Fruit fly (Drosophila melanogaster) whole organism, embryonic: ENCODE results near the gene CG8508.

Experiments used
- Asciz ChIP-seq: fragments of 200-800 bp; sonication (Bioruptor generic); optimal IDR thresholded peaks from 2 replicates; lab custom pipeline; 2017; ENCODE audit warnings: missing biosample characterization, mild to moderate bottlenecking, missing genetic modification characterization, missing genetic modification reagents
- Atf-2 ChIP-seq: fragments of 200-800 bp; sonication (Bioruptor generic); optimal IDR thresholded peaks from 2 replicates; lab custom pipeline; 2016; ENCODE audit warnings: missing biosample characterization, missing genetic modification characterization
- CG10209 ChIP-seq: fragments of 200-800 bp; sonication (Bioruptor generic); optimal IDR thresholded peaks from 3 replicates; lab custom pipeline; 2017; ENCODE audit warnings: missing biosample characterization, mild to moderate bottlenecking, missing genetic modification characterization, missing genetic modification reagents
- CG11398 ChIP-seq: fragments of 200-800 bp; sonication (Bioruptor generic); optimal IDR thresholded peaks from 2 replicates; lab custom pipeline; 2016; ENCODE audit warnings: missing biosample characterization, missing genetic modification characterization
- CG11696 ChIP-seq: fragments of 200-800 bp; sonication (Bioruptor generic); IDR thresholded peaks from 2 replicates; pipeline ENCODE4 v1.3.6; 2022; ENCODE audit warnings: missing biosample characterization, missing genetic modification characterization
- CG12071 ChIP-seq: fragments of 200-800 bp; sonication (Bioruptor generic); optimal IDR thresholded peaks from 3 replicates; lab custom pipeline; 2018; ENCODE audit warnings: missing biosample characterization, mild to moderate bottlenecking, missing genetic modification characterization
- CG13287 ChIP-seq: fragments of 200-800 bp; sonication (Bioruptor generic); IDR thresholded peaks from 2 replicates; pipeline ENCODE4 v1.3.6; 2022; ENCODE audit warnings: missing biosample characterization, missing genetic modification characterization; ENCODE audit not compliant: partially characterized antibody
- CG13624 ChIP-seq: fragments of 200-800 bp; sonication (Bioruptor generic); optimal IDR thresholded peaks from 2 replicates; lab custom pipeline; 2016; ENCODE audit warnings: missing biosample characterization, missing genetic modification characterization
- CG13775 ChIP-seq: fragments of 200-800 bp; sonication (Bioruptor generic); optimal IDR thresholded peaks from 3 replicates; lab custom pipeline; 2017; ENCODE audit warnings: missing biosample characterization, mild to moderate bottlenecking, missing genetic modification characterization
- CG14441 ChIP-seq: fragments of 200-800 bp; sonication (Bioruptor generic); IDR thresholded peaks from 2 replicates; pipeline ENCODE4 v1.3.6; 2022; ENCODE audit warnings: missing biosample characterization, missing genetic modification characterization
- CG1602 ChIP-seq: fragments of 200-800 bp; sonication (Bioruptor generic); optimal IDR thresholded peaks from 3 replicates; lab custom pipeline; 2016; ENCODE audit warnings: missing biosample characterization, missing genetic modification characterization
- CG18764 ChIP-seq: fragments of 200-800 bp; sonication (Bioruptor generic); optimal IDR thresholded peaks from 3 replicates; lab custom pipeline; 2016; ENCODE audit warnings: missing biosample characterization, missing genetic modification characterization
- CG2202 ChIP-seq: fragments of 200-800 bp; sonication (Bioruptor generic); optimal IDR thresholded peaks from 2 replicates; lab custom pipeline; 2018; ENCODE audit warnings: missing biosample characterization, mild to moderate bottlenecking, missing genetic modification characterization
- CG2678 ChIP-seq: fragments of 200-800 bp; sonication (Bioruptor generic); optimal IDR thresholded peaks from 3 replicates; lab custom pipeline; 2019; ENCODE audit warnings: missing biosample characterization, mild to moderate bottlenecking, missing genetic modification characterization, moderate library complexity
- CG2712 ChIP-seq: fragments of 200-800 bp; optimal IDR thresholded peaks from 3 replicates; lab custom pipeline; 2019; ENCODE audit warnings: missing biosample characterization, mild to moderate bottlenecking, missing genetic modification characterization, moderate library complexity
- CG31365 ChIP-seq: fragments of 200-800 bp; sonication (Bioruptor generic); optimal IDR thresholded peaks from 2 replicates; lab custom pipeline; 2018; ENCODE audit warnings: missing biosample characterization, mild to moderate bottlenecking, missing genetic modification characterization
- CG3847 ChIP-seq: fragments of 200-800 bp; sonication (Bioruptor generic); IDR thresholded peaks from 2 replicates; pipeline ENCODE4 v1.3.6; 2022; ENCODE audit warnings: missing biosample characterization, missing genetic modification characterization
- CG3995 ChIP-seq: fragments of 200-800 bp; sonication (Bioruptor generic); optimal IDR thresholded peaks from 3 replicates; lab custom pipeline; 2016; ENCODE audit warnings: missing biosample characterization, missing genetic modification characterization
- CG42726 ChIP-seq: fragments of 200-800 bp; sonication (Bioruptor generic); IDR thresholded peaks from 2 replicates; pipeline ENCODE4 v1.3.6; 2022; ENCODE audit warnings: missing biosample characterization, missing genetic modification characterization; ENCODE audit not compliant: partially characterized antibody
- CG6854 ChIP-seq: fragments of 200-800 bp; sonication (Bioruptor generic); optimal IDR thresholded peaks from 3 replicates; lab custom pipeline; 2017; ENCODE audit warnings: missing biosample characterization, mild to moderate bottlenecking, missing genetic modification characterization
- CG8089 ChIP-seq: fragments of 200-800 bp; sonication (Bioruptor generic); optimal IDR thresholded peaks from 3 replicates; lab custom pipeline; 2016; ENCODE audit warnings: missing biosample characterization, missing genetic modification characterization
- CG9932 ChIP-seq: fragments of 200-800 bp; sonication (Bioruptor generic); IDR thresholded peaks from 2 replicates; pipeline ENCODE4 v1.3.6; 2022; ENCODE audit warnings: missing biosample characterization, missing genetic modification characterization
- Chrac-16 ChIP-seq: fragments of 200-800 bp; sonication (Bioruptor generic); optimal IDR thresholded peaks from 3 replicates; lab custom pipeline; 2016; ENCODE audit warnings: missing biosample characterization, missing genetic modification characterization
- Dek ChIP-seq: fragments of 200-800 bp; sonication (Bioruptor generic); optimal IDR thresholded peaks from 3 replicates; lab custom pipeline; 2019; ENCODE audit warnings: missing biosample characterization, mild to moderate bottlenecking, missing genetic modification characterization, moderate library complexity
- Dll ChIP-seq: fragments of 200-800 bp; sonication (Bioruptor generic); IDR thresholded peaks from 4 replicates; pipeline ENCODE4 v1.3.6; 2022; ENCODE audit warnings: missing biosample characterization, missing genetic modification characterization; ENCODE audit not compliant: partially characterized antibody
- Doc3 ChIP-seq: fragments of 200-800 bp; sonication (Bioruptor generic); IDR thresholded peaks from 3 replicates; pipeline ENCODE4 v1.3.6; 2022; ENCODE audit warnings: missing biosample characterization, missing genetic modification characterization; ENCODE audit not compliant: partially characterized antibody
- Elba2 ChIP-seq: fragments of 200-800 bp; sonication (Bioruptor generic); optimal IDR thresholded peaks from 3 replicates; lab custom pipeline; 2016; ENCODE audit warnings: missing biosample characterization, missing genetic modification characterization
- Meics ChIP-seq: fragments of 200-800 bp; sonication (Bioruptor generic); optimal IDR thresholded peaks from 2 replicates; lab custom pipeline; 2017; ENCODE audit warnings: missing biosample characterization, mild to moderate bottlenecking, missing genetic modification characterization
- Mrtf ChIP-seq: fragments of 200-800 bp; sonication (Bioruptor generic); IDR thresholded peaks from 3 replicates; pipeline ENCODE4 v1.3.6; 2022; ENCODE audit warnings: missing biosample characterization, missing genetic modification characterization
- Oaz ChIP-seq: fragments of 200-800 bp; sonication (Bioruptor generic); IDR thresholded peaks from 2 replicates; pipeline ENCODE4 v1.3.6; 2022; ENCODE audit warnings: missing biosample characterization, missing genetic modification characterization
- Ravus ChIP-seq: fragments of 200-800 bp; sonication (Bioruptor generic); IDR thresholded peaks from 2 replicates; pipeline ENCODE4 v1.3.6; 2022; ENCODE audit warnings: missing biosample characterization, missing genetic modification characterization
- Scr ChIP-seq: fragments of 200-800 bp; sonication (Bioruptor generic); IDR thresholded peaks from 2 replicates; pipeline ENCODE4 v1.3.6; 2022; ENCODE audit warnings: missing biosample characterization, missing genetic modification characterization; ENCODE audit not compliant: partially characterized antibody
- Sry-β ChIP-seq: fragments of 200-800 bp; sonication (Bioruptor generic); optimal IDR thresholded peaks from 2 replicates; lab custom pipeline; 2018; ENCODE audit warnings: missing biosample characterization, mild to moderate bottlenecking, missing genetic modification characterization, moderate library complexity
- Sry-δ ChIP-seq: fragments of 200-800 bp; sonication (Bioruptor generic); optimal IDR thresholded peaks from 2 replicates; lab custom pipeline; 2016; ENCODE audit warnings: missing biosample characterization, missing genetic modification characterization
- Ssrp ChIP-seq: fragments of 200-800 bp; sonication (Bioruptor generic); optimal IDR thresholded peaks from 2 replicates; lab custom pipeline; 2018; ENCODE audit warnings: missing biosample characterization, mild to moderate bottlenecking, missing genetic modification characterization, moderate library complexity
- al ChIP-seq: fragments of 200-800 bp; sonication (Bioruptor generic); IDR thresholded peaks from 2 replicates; pipeline ENCODE4 v1.3.6; 2022; ENCODE audit warnings: missing biosample characterization, missing genetic modification characterization
- ash1 ChIP-seq: fragments of 200-800 bp; sonication (Bioruptor generic); optimal IDR thresholded peaks from 2 replicates; lab custom pipeline; 2018; ENCODE audit warnings: missing biosample characterization, mild to moderate bottlenecking, missing genetic modification characterization
- cwo ChIP-seq: fragments of 200-800 bp; sonication (Bioruptor generic); optimal IDR thresholded peaks from 3 replicates; lab custom pipeline; 2017; ENCODE audit warnings: missing biosample characterization, missing genetic modification characterization, mild to moderate bottlenecking, moderate library complexity, missing genetic modification reagents
- ems ChIP-seq: fragments of 200-800 bp; sonication (Bioruptor generic); optimal IDR thresholded peaks from 3 replicates; lab custom pipeline; 2016; ENCODE audit warnings: missing biosample characterization, missing genetic modification characterization
- ftz-f1 ChIP-seq: fragments of 200-800 bp; sonication (Bioruptor generic); optimal IDR thresholded peaks from 2 replicates; lab custom pipeline; 2016; ENCODE audit warnings: missing biosample characterization, missing genetic modification characterization
- insv ChIP-seq, 2 experiments: fragments of 200-800 bp; sonication (Bioruptor generic); optimal IDR thresholded peaks; 3 replicates each; lab custom pipeline; 2016 to 2018; ENCODE audit warnings: missing biosample characterization in 2 of 2, missing genetic modification characterization in 2 of 2
- ken ChIP-seq: fragments of 200-800 bp; sonication (Bioruptor generic); IDR thresholded peaks from 3 replicates; pipeline ENCODE4 v1.3.6; 2022; ENCODE audit warnings: missing biosample characterization, missing genetic modification characterization
- klu ChIP-seq: fragments of 200-800 bp; sonication (Bioruptor generic); IDR thresholded peaks from 2 replicates; pipeline ENCODE4 v1.3.6; 2022; ENCODE audit warnings: missing biosample characterization, missing genetic modification characterization
- lilli ChIP-seq: fragments of 200-800 bp; sonication (Bioruptor generic); optimal IDR thresholded peaks from 3 replicates; lab custom pipeline; 2016; ENCODE audit warnings: missing biosample characterization, missing genetic modification characterization
- otp ChIP-seq: fragments of 200-800 bp; sonication (Bioruptor generic); IDR thresholded peaks from 3 replicates; pipeline ENCODE4, ENCODE4 v1.3.6; 2022; ENCODE audit warnings: missing biosample characterization, missing genetic modification characterization
- p53 ChIP-seq: fragments of 200-800 bp; sonication (Bioruptor generic); optimal IDR thresholded peaks from 2 replicates; lab custom pipeline; 2016; ENCODE audit warnings: missing biosample characterization, missing genetic modification characterization
- seq ChIP-seq: fragments of 200-800 bp; sonication (Bioruptor generic); IDR thresholded peaks from 2 replicates; pipeline ENCODE4 v1.3.6; 2022; ENCODE audit warnings: missing biosample characterization, missing genetic modification characterization
- sisA ChIP-seq: fragments of 200-800 bp; sonication (Bioruptor generic); IDR thresholded peaks from 2 replicates; pipeline ENCODE4 v1.3.6; 2022; ENCODE audit warnings: missing biosample characterization, missing genetic modification characterization
- so ChIP-seq: fragments of 200-800 bp; sonication (Bioruptor generic); IDR thresholded peaks from 3 replicates; pipeline ENCODE4 v1.3.6; 2022; ENCODE audit warnings: missing biosample characterization, missing genetic modification characterization
- sr ChIP-seq: fragments of 200-800 bp; sonication (Bioruptor generic); IDR thresholded peaks from 3 replicates; pipeline ENCODE4 v1.3.6; 2022; ENCODE audit warnings: missing biosample characterization, missing genetic modification characterization
- vnd ChIP-seq: fragments of 200-800 bp; sonication (Bioruptor generic); IDR thresholded peaks from 3 replicates; pipeline ENCODE4 v1.3.6; 2022; ENCODE audit warnings: missing biosample characterization, missing genetic modification characterization; ENCODE audit not compliant: partially characterized antibody
- z ChIP-seq: fragments of 200-800 bp; sonication (Bioruptor generic); IDR thresholded peaks from 3 replicates; pipeline ENCODE4 v1.3.6; 2022; ENCODE audit warnings: missing biosample characterization, missing genetic modification characterization

Gene CG8508

DNA sequence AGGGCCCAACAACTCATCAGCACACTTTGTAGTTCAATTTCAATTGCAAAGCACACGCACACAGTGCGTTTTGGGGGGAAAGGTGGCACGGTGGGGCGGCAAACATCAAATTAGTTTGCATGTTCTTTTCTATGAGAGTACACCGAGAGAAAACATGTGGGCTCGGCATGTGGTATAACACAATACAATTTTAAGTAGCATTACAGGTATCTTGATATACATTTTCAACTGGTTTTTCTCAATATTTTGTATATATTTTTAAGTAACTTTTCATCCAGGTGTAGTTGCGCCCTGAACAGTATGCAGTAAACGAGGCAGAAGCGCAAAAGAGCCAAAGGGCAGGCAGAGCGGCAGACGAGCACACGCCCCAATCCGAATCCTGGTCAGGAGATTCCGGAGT is 14.1 kb upstream of the CG8508 start (continued):
- TF ChIP-seq CG13624 (no peak), p53 (GFP tag; lab: Kevin White, UChicago) (no peak), Sry-δ (GFP tag; lab: Kevin White, UChicago) (no peak), Atf-2 (GFP tag; lab: Kevin White, UChicago) (no peak), ftz-f1 (GFP tag; lab: Kevin White, UChicago) (no peak), Doc3 (no peak), CG2712 (tag; lab: Kevin White, UChicago) (no peak), CG13287 (GFP tag; lab: Robert Waterston, UW) (no peak), CG3847 (GFP tag; lab: Robert Waterston, UW) (no peak), sisA (GFP tag; lab: Robert Waterston, UW) (peak; percentile 23; the same call in 1 of the 2 replicates), Oaz (GFP tag; lab: Robert Waterston, UW) (no peak), CG14441 (GFP tag; lab: Robert Waterston, UW) (peak; percentile 9; the same call in 1 of the 2 replicates), Chrac-16 (GFP tag; lab: Kevin White, UChicago) (no peak), CG11696 (GFP tag; lab: Robert Waterston, UW) (no peak), CG6854 (GFP tag; lab: Kevin White, UChicago) (no peak), Meics (no peak), Dll (no peak), insv (GFP tag; optimal IDR thresholded peaks at IDR 0.05; lab: Kevin White, UChicago) (no peak), CG1602 (no peak), Asciz (GFP tag; lab: Kevin White, UChicago) (no peak), CG11398 (GFP tag; lab: Kevin White, UChicago) (no peak), ken (no peak), CG9932 (GFP tag; lab: Robert Waterston, UW) (0 out of 2 replicates have a peak, but pooled peaks have one; percentile 14), seq (0 out of 2 replicates have a peak, but pooled peaks have one; percentile 31), Scr (no peak), cwo (peak; percentile 18), lilli (no peak), klu (no peak), CG12071 (GFP tag; lab: Kevin White, UChicago) (no peak), al (GFP tag; lab: Robert Waterston, UW) (no peak), so (GFP tag; lab: Robert Waterston, UW) (no peak), CG2202 (tag; lab: Kevin White, UChicago) (no peak), Dek (tag; lab: Kevin White, UChicago) (no peak), z (GFP tag; lab: Robert Waterston, UW) (no peak), CG42726 (GFP tag; lab: Robert Waterston, UW) (no peak), Ravus (no peak), CG31365 (no peak), CG10209 (GFP tag; lab: Kevin White, UChicago) (no peak), Ssrp (tag; lab: Kevin White, UChicago) (no peak), ems (GFP tag; lab: Kevin White, UChicago) (no peak), Elba2 (GFP tag; lab: Kevin White, UChicago) (no peak), vnd (GFP tag; lab: Robert Waterston, UW) (0 out of 3 replicates have a peak, but pooled peaks have one; percentile 8), CG8089 (GFP tag; lab: Kevin White, UChicago) (no peak), CG3995 (GFP tag; lab: Kevin White, UChicago) (no peak), otp (GFP tag; lab: Robert Waterston, UW) (no peak), CG13775 (GFP tag; lab: Kevin White, UChicago) (no peak), CG2678 (peak; percentile 38), Mrtf (GFP tag; lab: Robert Waterston, UW) (no peak), ash1 (no peak), CG18764 (GFP tag; lab: Kevin White, UChicago) (no peak), sr (GFP tag; lab: Robert Waterston, UW) (no peak), Sry-β (GFP tag; lab: Kevin White, UChicago) (no peak)
